Fruit fly (Drosophila melanogaster) whole organism, embryonic: ENCODE measurements around the gene cbt.

Experiments
- Ada2b ChIP-seq: fragments of 200-800 bp; sonication (Bioruptor generic); IDR thresholded peaks from 2 replicates; pipeline ENCODE4 v1.3.6; 2022; ENCODE audit warnings: missing biosample characterization, missing genetic modification characterization
- BtbVII ChIP-seq: fragments of 200-800 bp; sonication (Bioruptor generic); optimal IDR thresholded peaks from 3 replicates; lab custom pipeline; 2017; ENCODE audit warnings: missing biosample characterization, mild to moderate bottlenecking, missing genetic modification characterization
- CG10959 ChIP-seq: fragments of 200-800 bp; sonication (Bioruptor generic); IDR thresholded peaks from 2 replicates; pipeline ENCODE4 v1.3.6; 2022; ENCODE audit warnings: missing biosample characterization, missing genetic modification characterization
- CG11696 ChIP-seq: fragments of 200-800 bp; sonication (Bioruptor generic); IDR thresholded peaks from 2 replicates; pipeline ENCODE4 v1.3.6; 2022; ENCODE audit warnings: missing biosample characterization, missing genetic modification characterization
- CG14860 ChIP-seq: fragments of 200-800 bp; sonication (Bioruptor generic); IDR thresholded peaks from 3 replicates; pipeline ENCODE4 v1.3.6; 2022; ENCODE audit warnings: missing biosample characterization, missing genetic modification characterization; ENCODE audit not compliant: partially characterized antibody
- CG15011 ChIP-seq: fragments of 200-800 bp; sonication (Bioruptor generic); optimal IDR thresholded peaks from 3 replicates; lab custom pipeline; 2018; ENCODE audit warnings: missing biosample characterization, mild to moderate bottlenecking, missing genetic modification characterization
- CG16813 ChIP-seq: fragments of 200-800 bp; sonication (Bioruptor generic); IDR thresholded peaks from 3 replicates; pipeline ENCODE4 v1.3.6; 2022; ENCODE audit warnings: missing biosample characterization, missing genetic modification characterization; ENCODE audit not compliant: partially characterized antibody
- CG17385 ChIP-seq: fragments of 200-800 bp; sonication (Bioruptor generic); optimal IDR thresholded peaks from 3 replicates; lab custom pipeline; 2018; ENCODE audit warnings: missing biosample characterization, mild to moderate bottlenecking, missing genetic modification characterization
- CG18476 ChIP-seq: fragments of 200-800 bp; sonication (Bioruptor generic); optimal IDR thresholded peaks from 2 replicates; lab custom pipeline; 2016; ENCODE audit warnings: missing biosample characterization, mild to moderate bottlenecking, missing genetic modification characterization
- CG2875 ChIP-seq: fragments of 200-800 bp; sonication (Bioruptor generic); optimal IDR thresholded peaks from 2 replicates; lab custom pipeline; 2017; ENCODE audit warnings: missing biosample characterization, mild to moderate bottlenecking, missing genetic modification characterization, missing genetic modification reagents
- CG34224 ChIP-seq: fragments of 200-800 bp; sonication (Bioruptor generic); IDR thresholded peaks from 3 replicates; pipeline ENCODE4 v1.3.6; 2022; ENCODE audit warnings: missing biosample characterization, missing genetic modification characterization; ENCODE audit not compliant: partially characterized antibody
- CG3726 ChIP-seq: fragments of 200-800 bp; sonication (Bioruptor generic); IDR thresholded peaks from 3 replicates; pipeline ENCODE4, ENCODE4 v1.3.6; 2022; ENCODE audit warnings: missing biosample characterization, missing genetic modification characterization
- CG7271 ChIP-seq: fragments of 200-800 bp; sonication (Bioruptor generic); optimal IDR thresholded peaks from 2 replicates; lab custom pipeline; 2018; ENCODE audit warnings: missing biosample characterization, mild to moderate bottlenecking, missing genetic modification characterization, moderate library complexity
- CG8359 ChIP-seq: fragments of 200-800 bp; sonication (Bioruptor generic); optimal IDR thresholded peaks from 2 replicates; lab custom pipeline; 2017; ENCODE audit warnings: missing biosample characterization, mild to moderate bottlenecking, missing genetic modification characterization, borderline replicate concordance
- CG8924 ChIP-seq: fragments of 200-800 bp; optimal IDR thresholded peaks from 3 replicates; lab custom pipeline; 2019; ENCODE audit warnings: missing biosample characterization, mild to moderate bottlenecking, missing genetic modification characterization, moderate library complexity
- CG9727 ChIP-seq: fragments of 200-800 bp; sonication (Bioruptor generic); optimal IDR thresholded peaks from 3 replicates; lab custom pipeline; 2017; ENCODE audit warnings: missing biosample characterization, mild to moderate bottlenecking, missing genetic modification characterization
- CG9932 ChIP-seq: fragments of 200-800 bp; sonication (Bioruptor generic); IDR thresholded peaks from 2 replicates; pipeline ENCODE4 v1.3.6; 2022; ENCODE audit warnings: missing biosample characterization, missing genetic modification characterization
- D ChIP-seq, 2 experiments: fragments of 200-800 bp in 1 of 2; fragments of >200 bp in 1 of 2; sonication (Bioruptor generic) in 1 of 2; optimal IDR thresholded peaks; 2 replicates in 1 of 2; 3 replicates in 1 of 2; lab custom pipeline; 2017; ENCODE audit warnings: mild to moderate bottlenecking in 1 of 2, missing biosample characterization in 1 of 2, missing genetic modification characterization in 1 of 2, missing genetic modification reagents in 1 of 2
- Dbx ChIP-seq: fragments of 200-800 bp; sonication (Bioruptor generic); IDR thresholded peaks from 3 replicates; pipeline ENCODE4 v1.3.6; 2022; ENCODE audit warnings: missing biosample characterization, missing genetic modification characterization
- Dip3 ChIP-seq: fragments of 200-800 bp; sonication (Bioruptor generic); optimal IDR thresholded peaks from 3 replicates; lab custom pipeline; 2016; ENCODE audit warnings: missing biosample characterization, missing genetic modification characterization
- Dll ChIP-seq: fragments of 200-800 bp; sonication (Bioruptor generic); IDR thresholded peaks from 4 replicates; pipeline ENCODE4 v1.3.6; 2022; ENCODE audit warnings: missing biosample characterization, missing genetic modification characterization; ENCODE audit not compliant: partially characterized antibody
- Hmr ChIP-seq: fragments of 200-800 bp; sonication (Bioruptor generic); optimal IDR thresholded peaks from 3 replicates; lab custom pipeline; 2017; ENCODE audit warnings: mild to moderate bottlenecking, missing biosample characterization, missing genetic modification reagents, missing genetic modification characterization
- Lim3 ChIP-seq: fragments of 200-800 bp; sonication (Bioruptor generic); IDR thresholded peaks from 2 replicates; pipeline ENCODE4 v1.3.6; 2022; ENCODE audit warnings: missing biosample characterization, missing genetic modification characterization
- MESR4 ChIP-seq: fragments of 200-800 bp; sonication (Bioruptor generic); optimal IDR thresholded peaks from 2 replicates; lab custom pipeline; 2018; ENCODE audit warnings: missing biosample characterization, mild to moderate bottlenecking, missing genetic modification characterization, moderate library complexity
- Mes4 ChIP-seq: fragments of 200-800 bp; sonication (Bioruptor generic); optimal IDR thresholded peaks from 2 replicates; lab custom pipeline; 2016; ENCODE audit warnings: missing biosample characterization, missing genetic modification characterization
- Nf-YA ChIP-seq: fragments of 200-800 bp; sonication (Bioruptor generic); IDR thresholded peaks from 2 replicates; pipeline ENCODE4 v1.3.6; 2022; ENCODE audit warnings: missing biosample characterization, missing genetic modification characterization
- NfI ChIP-seq: fragments of 200-800 bp; sonication (Bioruptor generic); optimal IDR thresholded peaks from 3 replicates; lab custom pipeline; 2018; ENCODE audit warnings: missing biosample characterization, mild to moderate bottlenecking, missing genetic modification characterization, moderate library complexity
- Oli ChIP-seq: fragments of 200-800 bp; sonication (Bioruptor generic); optimal IDR thresholded peaks from 2 replicates; lab custom pipeline; 2018; ENCODE audit warnings: missing biosample characterization, mild to moderate bottlenecking, missing genetic modification characterization, moderate library complexity
- Sry-β ChIP-seq: fragments of 200-800 bp; sonication (Bioruptor generic); optimal IDR thresholded peaks from 2 replicates; lab custom pipeline; 2018; ENCODE audit warnings: missing biosample characterization, mild to moderate bottlenecking, missing genetic modification characterization, moderate library complexity
- ab ChIP-seq: fragments of 200-800 bp; sonication (Bioruptor generic); optimal IDR thresholded peaks from 2 replicates; lab custom pipeline; 2016; ENCODE audit warnings: missing biosample characterization, missing genetic modification characterization
- az2 ChIP-seq: fragments of 200-800 bp; sonication (Bioruptor generic); optimal IDR thresholded peaks from 3 replicates; lab custom pipeline; 2016; ENCODE audit warnings: missing biosample characterization, missing genetic modification characterization
- bbx ChIP-seq: fragments of 200-800 bp; sonication (Bioruptor generic); IDR thresholded peaks from 2 replicates; pipeline ENCODE4 v1.3.6; 2022; ENCODE audit warnings: missing biosample characterization, missing genetic modification characterization; ENCODE audit not compliant: partially characterized antibody
- caup ChIP-seq: fragments of 200-800 bp; sonication (Bioruptor generic); optimal IDR thresholded peaks from 3 replicates; lab custom pipeline; 2017; ENCODE audit warnings: missing biosample characterization, mild to moderate bottlenecking, missing genetic modification characterization, moderate library complexity; ENCODE audit not compliant: severe bottlenecking
- cg ChIP-seq: fragments of 200-800 bp; sonication (Bioruptor generic); optimal IDR thresholded peaks from 3 replicates; lab custom pipeline; 2019; ENCODE audit warnings: missing biosample characterization, mild to moderate bottlenecking, missing genetic modification characterization, moderate library complexity
- chinmo ChIP-seq: fragments of 200-800 bp; sonication (Bioruptor generic); IDR thresholded peaks from 4 replicates; pipeline ENCODE4 v1.3.6; 2022; ENCODE audit warnings: missing biosample characterization, missing genetic modification characterization; ENCODE audit not compliant: partially characterized antibody
- croc ChIP-seq: fragments of 200-800 bp; sonication (Bioruptor generic); conservative IDR thresholded peaks from 3 replicates; pipeline ENCODE4 v1.3.6; 2022; ENCODE audit warnings: missing biosample characterization, missing genetic modification characterization
- dmrt11E ChIP-seq: fragments of 200-800 bp; sonication (Bioruptor generic); optimal IDR thresholded peaks from 3 replicates; lab custom pipeline; 2018; ENCODE audit warnings: missing biosample characterization, mild to moderate bottlenecking, missing genetic modification characterization, moderate library complexity
- fu2 ChIP-seq: fragments of 200-800 bp; sonication (Bioruptor generic); optimal IDR thresholded peaks from 2 replicates; lab custom pipeline; 2016; ENCODE audit warnings: missing biosample characterization, missing genetic modification characterization
- gfzf ChIP-seq: fragments of 200-800 bp; sonication (Bioruptor generic); optimal IDR thresholded peaks from 2 replicates; lab custom pipeline; 2016; ENCODE audit warnings: missing biosample characterization, mild to moderate bottlenecking, missing genetic modification characterization, moderate library complexity
- inv ChIP-seq: fragments of 200-800 bp; sonication (Bioruptor generic); IDR thresholded peaks from 2 replicates; pipeline ENCODE4 v1.3.6; 2022; ENCODE audit warnings: missing biosample characterization, missing genetic modification characterization; ENCODE audit not compliant: partially characterized antibody
- jing ChIP-seq: fragments of 200-800 bp; sonication (Bioruptor generic); optimal IDR thresholded peaks from 2 replicates; lab custom pipeline; 2018; ENCODE audit warnings: missing biosample characterization, mild to moderate bottlenecking, missing genetic modification characterization
- lola ChIP-seq, 3 experiments: fragments of >200 bp in 2 of 3; fragments of 200-800 bp in 1 of 3; sonication (Bioruptor generic) in 1 of 3; optimal IDR thresholded peaks; 2 replicates each; lab custom pipeline; 2017 to 2019; ENCODE audit warnings: missing biosample characterization in 3 of 3, missing genetic modification characterization in 3 of 3, mild to moderate bottlenecking in 1 of 3, moderate library complexity in 1 of 3
- maf-S ChIP-seq: fragments of 200-800 bp; sonication (Bioruptor generic); optimal IDR thresholded peaks from 2 replicates; lab custom pipeline; 2016; ENCODE audit warnings: missing biosample characterization, missing genetic modification characterization
- nom ChIP-seq: fragments of 200-800 bp; sonication (Bioruptor generic); optimal IDR thresholded peaks from 2 replicates; lab custom pipeline; 2017; ENCODE audit warnings: missing biosample characterization, missing genetic modification characterization, mild to moderate bottlenecking, moderate library complexity, missing genetic modification reagents
- org-1 ChIP-seq: fragments of 200-800 bp; sonication (Bioruptor generic); optimal IDR thresholded peaks from 2 replicates; lab custom pipeline; 2017; ENCODE audit warnings: missing biosample characterization, missing genetic modification characterization
- sna ChIP-seq: fragments of 200-800 bp; sonication (Bioruptor generic); IDR thresholded peaks from 2 replicates; pipeline ENCODE4 v1.3.6; 2022; ENCODE audit warnings: missing biosample characterization, missing genetic modification characterization; ENCODE audit not compliant: partially characterized antibody
- toy ChIP-seq: fragments of 200-800 bp; sonication (Bioruptor generic); IDR thresholded peaks from 2 replicates; pipeline ENCODE4 v1.3.6; 2022; ENCODE audit warnings: missing biosample characterization, missing genetic modification characterization

cbt gene

dm6 chr2L:479483-480195, at the start of gene cbt:
cbt (minus strand) TSS chr2L:479688.
- TF ChIP-seq maf-S (GFP tag; lab: Kevin White, UChicago) (peak; percentile 98), sna (no peak), inv (GFP tag; lab: Robert Waterston, UW) (no peak), CG14860 (GFP tag; lab: Robert Waterston, UW) (no peak), dmrt11E (peak; percentile 96), CG9727 (GFP tag; lab: Kevin White, UChicago) (peak; percentile 98), CG18476 (GFP tag; lab: Kevin White, UChicago) (peak; percentile 95), CG11696 (no peak), org-1 (GFP tag; lab: Kevin White, UChicago) (peak; percentile 99), Nf-YA (GFP tag; lab: Robert Waterston, UW) (no peak), Dll (GFP tag; lab: Robert Waterston, UW) (no peak), CG10959 (GFP tag; lab: Robert Waterston, UW) (no peak), chinmo (GFP tag; lab: Robert Waterston, UW) (no peak), CG16813 (GFP tag; lab: Robert Waterston, UW) (no peak), Oli (tag; lab: Kevin White, UChicago) (peak; percentile 98), nom (GFP tag; lab: Kevin White, UChicago) (peak; percentile 90), CG9932 (GFP tag; lab: Robert Waterston, UW) (no peak), ab (GFP tag; lab: Kevin White, UChicago) (peak; percentile 91), D (optimal IDR thresholded peaks at IDR 0.05; lab: Kevin White, UChicago) (no peak), D (GFP tag; optimal IDR thresholded peaks at IDR 0.05; lab: Kevin White, UChicago) (peak; percentile 96), CG15011 (GFP tag; lab: Kevin White, UChicago) (peak; percentile 95), CG2875 (peak; percentile 94), BtbVII (peak; percentile 98), CG17385 (GFP tag; lab: Kevin White, UChicago) (peak; percentile 95), caup (GFP tag; lab: Kevin White, UChicago) (peak; percentile 97), Hmr (GFP tag; lab: Kevin White, UChicago) (peak; percentile 98), CG8359 (peak; percentile 89), CG7271 (peak; percentile 66), CG34224 (no peak), lola (GFP tag; optimal IDR thresholded peaks at IDR 0.05; lab: Kevin White, UChicago) (peak in 1 of 3 experiments; percentile 94), NfI (GFP tag; lab: Kevin White, UChicago) (peak; percentile 97), Dip3 (GFP tag; lab: Kevin White, UChicago) (peak; percentile 97), jing (GFP tag; lab: Kevin White, UChicago) (peak; percentile 94), Dbx (no peak), bbx (GFP tag; lab: Robert Waterston, UW) (no peak), fu2 (GFP tag; lab: Kevin White, UChicago) (peak; percentile 97), Mes4 (GFP tag; lab: Kevin White, UChicago) (peak; percentile 98), Lim3 (no peak), az2 (GFP tag; lab: Kevin White, UChicago) (peak; percentile 98), toy (GFP tag; lab: Robert Waterston, UW) (no peak), CG3726 (GFP tag; lab: Robert Waterston, UW) (no peak), MESR4 (GFP tag; lab: Kevin White, UChicago) (peak; percentile 53), cg (GFP tag; lab: Kevin White, UChicago) (peak; percentile 91), gfzf (GFP tag; lab: Kevin White, UChicago) (peak; percentile 11), Sry-β (GFP tag; lab: Kevin White, UChicago) (peak; percentile 70), croc (peak; percentile 94), Ada2b (no peak), CG8924 (peak; percentile 98)
